Worm (Caenorhabditis elegans) whole organism, L3 larva: Measurements from ENCODE around the gene W10C6.2.

ENCODE experiments used
- R02D3.7 ChIP-seq: fragments of 150-350 bp; optimal IDR thresholded peaks from 2 replicates; lab custom pipeline; 2014; ENCODE audit warnings: missing biosample characterization, missing genetic modification characterization
- ZK546.5 ChIP-seq: sonication (generic microtip); optimal IDR thresholded peaks from 2 replicates; lab custom pipeline; 2017; ENCODE audit warnings: missing biosample characterization, missing genetic modification characterization
- ama-1 ChIP-seq: fragments of 150-350 bp; optimal IDR thresholded peaks from 2 replicates; lab custom pipeline; 2018
- ceh-16 ChIP-seq: sonication (generic microtip); optimal IDR thresholded peaks from 2 replicates; lab custom pipeline; 2017; ENCODE audit warnings: missing biosample characterization, missing genetic modification characterization
- ceh-28 ChIP-seq: fragments of 150-350 bp; optimal IDR thresholded peaks from 2 replicates; lab custom pipeline; 2014; ENCODE audit warnings: missing biosample characterization, missing genetic modification reagents, missing genetic modification characterization
- ceh-82 ChIP-seq: fragments of 150-350 bp; optimal IDR thresholded peaks from 2 replicates; lab custom pipeline; 2014; ENCODE audit warnings: missing biosample characterization, missing genetic modification characterization
- egl-27 ChIP-seq: sonication (generic microtip); optimal IDR thresholded peaks from 4 replicates; lab custom pipeline; 2017; ENCODE audit warnings: missing biosample characterization, missing genetic modification reagents, missing genetic modification characterization
- egl-5 ChIP-seq: fragments of 150-350 bp; optimal IDR thresholded peaks from 2 replicates; lab custom pipeline; 2017; ENCODE audit warnings: missing biosample characterization, missing genetic modification reagents, missing genetic modification characterization, inconsistent platforms
- elt-1 ChIP-seq: fragments of 150-350 bp; optimal IDR thresholded peaks from 2 replicates; lab custom pipeline; 2014; ENCODE audit warnings: missing biosample characterization, missing genetic modification characterization
- elt-2 ChIP-seq: sonication (generic microtip); optimal IDR thresholded peaks from 2 replicates; lab custom pipeline; 2016; ENCODE audit warnings: missing genetic modification reagents, mild to moderate bottlenecking, missing genetic modification characterization, missing compliant biosample characterization
- elt-3 ChIP-seq, 3 experiments: fragments of 150-350 bp in 1 of 3; sonication (generic microtip) in 2 of 3; optimal IDR thresholded peaks; 2 replicates in 2 of 3; 4 replicates in 1 of 3; lab custom pipeline; 2014 to 2017; ENCODE audit warnings: missing biosample characterization in 3 of 3, missing genetic modification characterization in 3 of 3
- eor-1 ChIP-seq, 2 experiments: fragments of 150-350 bp; optimal IDR thresholded peaks; 2 replicates each; lab custom pipeline; 2014 to 2018; ENCODE audit warnings: missing biosample characterization in 2 of 2, missing genetic modification characterization in 2 of 2
- fos-1 ChIP-seq: fragments of 150-350 bp; optimal IDR thresholded peaks from 2 replicates; lab custom pipeline; 2014; ENCODE audit warnings: missing biosample characterization, missing genetic modification characterization
- hmg-11 ChIP-seq: sonication (generic microtip); optimal IDR thresholded peaks from 2 replicates; lab custom pipeline; 2016; ENCODE audit warnings: missing genetic modification characterization, missing compliant biosample characterization
- jun-1 ChIP-seq: fragments of 150-350 bp; optimal IDR thresholded peaks from 2 replicates; lab custom pipeline; 2014; ENCODE audit warnings: missing biosample characterization, missing genetic modification reagents, missing genetic modification characterization
- lin-39 ChIP-seq: fragments of 150-350 bp; optimal IDR thresholded peaks from 2 replicates; lab custom pipeline; 2018; ENCODE audit warnings: missing biosample characterization, missing genetic modification reagents, missing genetic modification characterization
- lsy-12 ChIP-seq: sonication (generic microtip); optimal IDR thresholded peaks from 2 replicates; lab custom pipeline; 2016; ENCODE audit warnings: mild to moderate bottlenecking, missing genetic modification characterization, missing compliant biosample characterization
- mdl-1 ChIP-seq: fragments of 150-350 bp; optimal IDR thresholded peaks from 2 replicates; lab custom pipeline; 2014; ENCODE audit warnings: missing biosample characterization, missing genetic modification characterization
- nfya-1 ChIP-seq: sonication (generic microtip); optimal IDR thresholded peaks from 2 replicates; lab custom pipeline; 2017; ENCODE audit warnings: missing genetic modification characterization, mild to moderate bottlenecking, missing compliant biosample characterization, antibody characterized with exemption, moderate library complexity; ENCODE audit not compliant: insufficient read depth
- nhr-12 ChIP-seq: fragments of 150-350 bp; optimal IDR thresholded peaks from 2 replicates; lab custom pipeline; 2014; ENCODE audit warnings: missing biosample characterization, missing genetic modification characterization
- nhr-237 ChIP-seq: fragments of 150-350 bp; optimal IDR thresholded peaks from 2 replicates; lab custom pipeline; 2014; ENCODE audit warnings: missing biosample characterization, missing genetic modification characterization
- nhr-25 ChIP-seq: sonication (generic microtip); optimal IDR thresholded peaks from 2 replicates; lab custom pipeline; 2017; ENCODE audit warnings: missing biosample characterization, missing genetic modification characterization
- nhr-28 ChIP-seq: fragments of 150-350 bp; optimal IDR thresholded peaks from 2 replicates; lab custom pipeline; 2014; ENCODE audit warnings: missing biosample characterization, missing genetic modification characterization
- nhr-43 ChIP-seq: sonication (generic microtip); optimal IDR thresholded peaks from 2 replicates; lab custom pipeline; 2016; ENCODE audit warnings: mild to moderate bottlenecking, missing genetic modification characterization, missing compliant biosample characterization; ENCODE audit not compliant: poor library complexity, severe bottlenecking
- nhr-76 ChIP-seq: fragments of 150-350 bp; sonication (generic microtip); optimal IDR thresholded peaks from 5 replicates; lab custom pipeline; 2014; ENCODE audit warnings: missing biosample characterization, missing genetic modification characterization
- pha-4 ChIP-seq: fragments of 150-350 bp; optimal IDR thresholded peaks from 2 replicates; lab custom pipeline; 2014; ENCODE audit warnings: missing biosample characterization, missing genetic modification reagents, missing genetic modification characterization
- sea-2 ChIP-seq: fragments of 150-350 bp; sonication (generic microtip); optimal IDR thresholded peaks from 4 replicates; lab custom pipeline; 2014; ENCODE audit warnings: missing biosample characterization, missing genetic modification reagents, missing genetic modification characterization
- snpc-4 ChIP-seq: fragments of 150-350 bp; optimal IDR thresholded peaks from 2 replicates; lab custom pipeline; 2014; ENCODE audit warnings: missing biosample characterization, missing genetic modification characterization
- tbx-2 ChIP-seq: sonication (generic microtip); optimal IDR thresholded peaks from 2 replicates; lab custom pipeline; 2016; ENCODE audit warnings: mild to moderate bottlenecking, missing genetic modification characterization, missing compliant biosample characterization
- unc-39 ChIP-seq: sonication (generic microtip); optimal IDR thresholded peaks from 4 replicates; lab custom pipeline; 2017; ENCODE audit warnings: missing biosample characterization, missing genetic modification characterization
- unc-62 ChIP-seq: fragments of 150-350 bp; sonication (generic microtip); optimal IDR thresholded peaks from 4 replicates; lab custom pipeline; 2014; ENCODE audit warnings: missing biosample characterization, missing genetic modification reagents, missing genetic modification characterization
- zag-1 ChIP-seq: fragments of 150-350 bp; optimal IDR thresholded peaks from 2 replicates; lab custom pipeline; 2014; ENCODE audit warnings: missing biosample characterization, missing genetic modification characterization
- ztf-11 ChIP-seq: fragments of 150-350 bp; optimal IDR thresholded peaks from 2 replicates; lab custom pipeline; 2014; ENCODE audit warnings: missing biosample characterization, missing genetic modification characterization
- ztf-4 ChIP-seq: fragments of 150-350 bp; optimal IDR thresholded peaks from 2 replicates; lab custom pipeline; 2014; ENCODE audit warnings: missing biosample characterization, missing genetic modification characterization

The W10C6.2 gene

ce11 chrII:11166414-11166813, 44.7 kb upstream of the W10C6.2 start:
- TF ChIP-seq pha-4 (tag; lab: Kevin White, UChicago) (peak; percentile 43), eor-1 (tag; optimal IDR thresholded peaks at IDR 0.05; lab: Kevin White, UChicago) (no peak), snpc-4 (peak; percentile 69), nfya-1 (tag; lab: Kevin White, UChicago) (peak; percentile 40)

ce11 chrII:11163291-11163690, 41.6 kb upstream of the W10C6.2 start:
- TF ChIP-seq zag-1 (tag; lab: Kevin White, UChicago) (no peak), nhr-237 (tag; lab: Kevin White, UChicago) (no peak), unc-39 (no peak), ceh-16 (tag; lab: Kevin White, UChicago) (no peak), ama-1 (lab: Kevin White, UChicago) (no peak), lin-39 (no peak), eor-1 (tag; optimal IDR thresholded peaks at IDR 0.05; lab: Kevin White, UChicago) (no peak), fos-1 (no peak), nhr-76 (tag; lab: Kevin White, UChicago) (no peak), nhr-43 (tag; lab: Kevin White, UChicago) (no peak), ceh-82 (tag; lab: Kevin White, UChicago) (no peak), tbx-2 (tag; lab: Kevin White, UChicago) (no peak), elt-1 (tag; lab: Kevin White, UChicago) (no peak), nhr-12 (no peak), elt-2 (tag; lab: Kevin White, UChicago) (no peak)

- TF ChIP-seq ztf-11 (tag; lab: Kevin White, UChicago) = no peak
- no peak for TF ChIP-seq pha-4 (tag; lab: Kevin White, UChicago)
- TF ChIP-seq elt-3 (tag; optimal IDR thresholded peaks at IDR 0.05; lab: Kevin White, UChicago) = peak in 1 of 3 experiments; percentile 24
- no peak for TF ChIP-seq nhr-28
Observed at ce11 chrII:11162390-11162789, 40.7 kb upstream of the W10C6.2 start, which contains the start of gene ptr-13. Gene ptr-13, minus strand, starts transcription at chrII:11162481.

- TF ChIP-seq nhr-25 (tag; lab: Kevin White, UChicago) = peak; percentile 26
- TF ChIP-seq ztf-4 (tag; lab: Kevin White, UChicago) = no peak
Observed at ce11 chrII:11161675-11162074, 40.0 kb upstream of the W10C6.2 start.

ce11 chrII:11157660-11158059, 36.0 kb upstream of the W10C6.2 start:
- TF ChIP-seq nhr-25 (tag; lab: Kevin White, UChicago) (peak; percentile 42), snpc-4 (peak; percentile 3), nhr-43 (tag; lab: Kevin White, UChicago) (peak; percentile 33), sea-2 (GFP tag; lab: Kevin White, UChicago) (no peak), ceh-82 (tag; lab: Kevin White, UChicago) (peak; percentile 12), mdl-1 (tag; lab: Kevin White, UChicago) (no peak), nfya-1 (tag; lab: Kevin White, UChicago) (peak; percentile 42), ztf-4 (tag; lab: Kevin White, UChicago) (no peak), elt-2 (tag; lab: Kevin White, UChicago) (peak; percentile 56), egl-27 (tag; lab: Kevin White, UChicago) (no peak), nhr-12 (no peak), R02D3.7 (tag; lab: Kevin White, UChicago) (peak; percentile 3), pha-4 (tag; lab: Kevin White, UChicago) (peak; percentile 12), lin-39 (peak; percentile 58), unc-62 (GFP tag; lab: Kevin White, UChicago) (peak; percentile 11), tbx-2 (tag; lab: Kevin White, UChicago) (no peak), egl-5 (tag; lab: Kevin White, UChicago) (no peak), jun-1 (peak; percentile 32), hmg-11 (tag; lab: Kevin White, UChicago) (peak; percentile 77)

- TF ChIP-seq lsy-12 (tag; lab: Kevin White, UChicago) (no peak), pha-4 (tag; lab: Kevin White, UChicago) (peak; percentile 65), lin-39 (no peak), jun-1 (peak; percentile 18), elt-2 (tag; lab: Kevin White, UChicago) (peak; percentile 53), ZK546.5 (tag; lab: Kevin White, UChicago) (no peak), ztf-11 (tag; lab: Kevin White, UChicago) (no peak), nhr-25 (tag; lab: Kevin White, UChicago) (no peak), unc-39 (no peak), ceh-28 (no peak), sea-2 (GFP tag; lab: Kevin White, UChicago) (no peak)
- TF ChIP-seq, all 47 proteins: peak for 3
Observed at ce11 chrII:11156160-11156559, 34.5 kb upstream of the W10C6.2 start.
